Worm (Caenorhabditis elegans) whole organism, L4 larva: ENCODE measurements around the gene C16B8.2.

ENCODE experiments used
- D1046.2 ChIP-seq: fragments of 200-800 bp; sonication (Bioruptor generic); IDR thresholded peaks from 2 replicates; pipeline ENCODE4 v1.3.6; 2022; ENCODE audit warnings: missing genetic modification characterization, missing compliant biosample characterization
- F37D6.2 ChIP-seq: sonication (generic microtip); optimal IDR thresholded peaks from 2 replicates; lab custom pipeline; 2016; ENCODE audit warnings: mild to moderate bottlenecking, missing genetic modification characterization, missing compliant biosample characterization
- F44E2.7 ChIP-seq: fragments of 200-800 bp; sonication (Bioruptor generic); IDR thresholded peaks from 2 replicates; pipeline ENCODE4 v2.1.2; 2022; ENCODE audit warnings: missing genetic modification characterization, missing compliant biosample characterization
- R02D3.7 ChIP-seq: fragments of 150-350 bp; sonication (generic microtip); optimal IDR thresholded peaks from 3 replicates; lab custom pipeline; 2014; ENCODE audit warnings: missing biosample characterization, missing genetic modification characterization
- T20F7.1 ChIP-seq: fragments of 200-800 bp; sonication (Bioruptor generic); optimal IDR thresholded peaks from 2 replicates; lab custom pipeline; 2018; ENCODE audit warnings: mild to moderate bottlenecking, missing genetic modification characterization, missing compliant biosample characterization
- aha-1 ChIP-seq: fragments of 150-350 bp; peaks from one replicate; lab custom pipeline; 2014; ENCODE audit warnings: missing biosample characterization, missing genetic modification characterization
- aly-2 ChIP-seq: sonication (generic microtip); optimal IDR thresholded peaks from 2 replicates; lab custom pipeline; 2018; ENCODE audit warnings: missing biosample characterization, missing genetic modification characterization
- ceh-20 ChIP-seq: fragments of 200-800 bp; sonication (Bioruptor generic); IDR thresholded peaks from 2 replicates; pipeline ENCODE4 v1.3.6; 2022; ENCODE audit warnings: missing genetic modification reagents, missing genetic modification characterization, missing compliant biosample characterization
- ceh-32 ChIP-seq: sonication (generic microtip); optimal IDR thresholded peaks from 2 replicates; lab custom pipeline; 2016; ENCODE audit warnings: mild to moderate bottlenecking, missing genetic modification characterization, missing compliant biosample characterization; ENCODE audit not compliant: poor library complexity
- daf-16 ChIP-seq, 3 experiments: sonication (generic microtip); optimal IDR thresholded peaks; 2 replicates each; lab custom pipeline; 2016 to 2017; ENCODE audit warnings: missing genetic modification characterization in 3 of 3, missing genetic modification reagents in 3 of 3, mild to moderate bottlenecking in 2 of 3, missing compliant biosample characterization in 2 of 3, missing biosample characterization in 1 of 3, moderate library complexity in 1 of 3
- daf-19 ChIP-seq: fragments of 200-800 bp; sonication (Bioruptor generic); conservative IDR thresholded peaks from 2 replicates; pipeline ENCODE4 v1.3.6; 2022; ENCODE audit warnings: missing genetic modification characterization, missing compliant biosample characterization
- dpl-1 ChIP-seq: fragments of 150-350 bp; optimal IDR thresholded peaks from 2 replicates; lab custom pipeline; 2014; ENCODE audit warnings: missing biosample characterization, missing genetic modification reagents, missing genetic modification characterization
- fos-1 ChIP-seq: fragments of 150-350 bp; optimal IDR thresholded peaks from 2 replicates; lab custom pipeline; 2014; ENCODE audit warnings: missing biosample characterization, missing genetic modification characterization
- gei-8 ChIP-seq: fragments of 200-800 bp; sonication (Bioruptor generic); optimal IDR thresholded peaks from 2 replicates; lab custom pipeline; 2018; ENCODE audit warnings: mild to moderate bottlenecking, missing genetic modification characterization, missing compliant biosample characterization
- hlh-30 ChIP-seq: sonication (generic microtip); optimal IDR thresholded peaks from 2 replicates; lab custom pipeline; 2017; ENCODE audit warnings: antibody characterized with exemption, mild to moderate bottlenecking, missing genetic modification characterization, missing compliant biosample characterization; ENCODE audit not compliant: insufficient read depth
- lin-1 ChIP-seq: fragments of 200-800 bp; sonication (Bioruptor generic); IDR thresholded peaks from 2 replicates; pipeline ENCODE4 v1.3.6; 2022; ENCODE audit warnings: missing genetic modification reagents, missing genetic modification characterization, missing compliant biosample characterization
- lin-29 ChIP-seq: fragments of 200-800 bp; sonication (Bioruptor generic); IDR thresholded peaks from 2 replicates; pipeline ENCODE4 v1.3.6; 2022; ENCODE audit warnings: missing genetic modification reagents, missing genetic modification characterization, missing compliant biosample characterization
- lin-38 ChIP-seq: fragments of 200-800 bp; sonication (Bioruptor generic); IDR thresholded peaks from 2 replicates; pipeline ENCODE4 v1.3.6; 2022; ENCODE audit warnings: missing genetic modification reagents, missing genetic modification characterization, missing compliant biosample characterization
- lsy-2 ChIP-seq, 2 experiments: fragments of 150-350 bp in 1 of 2; sonication (generic microtip) in 1 of 2; optimal IDR thresholded peaks; 2 replicates each; lab custom pipeline; 2014 to 2017; ENCODE audit warnings: missing biosample characterization in 2 of 2, missing genetic modification characterization in 2 of 2
- mes-2 ChIP-seq: sonication (generic microtip); optimal IDR thresholded peaks from 2 replicates; lab custom pipeline; 2016; ENCODE audit warnings: missing genotype, mild to moderate bottlenecking, missing genetic modification characterization, missing compliant biosample characterization; ENCODE audit not compliant: poor library complexity, severe bottlenecking
- mxl-3 ChIP-seq: fragments of 200-800 bp; sonication (Bioruptor generic); optimal IDR thresholded peaks from 2 replicates; lab custom pipeline; 2018; ENCODE audit warnings: mild to moderate bottlenecking, missing genetic modification characterization, missing compliant biosample characterization
- nhr-11 ChIP-seq: fragments of 150-350 bp; optimal IDR thresholded peaks from 2 replicates; lab custom pipeline; 2014; ENCODE audit warnings: missing biosample characterization, missing genetic modification characterization
- nhr-48 ChIP-seq: sonication (generic microtip); optimal IDR thresholded peaks from 2 replicates; lab custom pipeline; 2016; ENCODE audit warnings: mild to moderate bottlenecking, missing genetic modification characterization, missing compliant biosample characterization
- nhr-76 ChIP-seq: fragments of 150-350 bp; optimal IDR thresholded peaks from 2 replicates; lab custom pipeline; 2014; ENCODE audit warnings: missing biosample characterization, missing genetic modification characterization
- sdz-12 ChIP-seq: fragments of 200-800 bp; sonication (Bioruptor generic); optimal IDR thresholded peaks from 2 replicates; lab custom pipeline; 2018; ENCODE audit warnings: mild to moderate bottlenecking, missing genetic modification characterization, missing compliant biosample characterization
- spr-1 ChIP-seq: sonication (generic microtip); optimal IDR thresholded peaks from 2 replicates; lab custom pipeline; 2016; ENCODE audit warnings: mild to moderate bottlenecking, missing genetic modification characterization, missing compliant biosample characterization
- tag-97 ChIP-seq: fragments of 200-800 bp; sonication (Bioruptor generic); IDR thresholded peaks from 2 replicates; pipeline ENCODE4 v1.3.6; 2022; ENCODE audit warnings: missing genetic modification characterization, missing compliant biosample characterization
- unc-62 ChIP-seq, 3 experiments: fragments of 150-350 bp in 1 of 3; sonication (generic microtip); optimal IDR thresholded peaks in 2 of 3; peaks in 1 of 3; 1 replicate in 1 of 3; 2 replicates in 2 of 3; lab custom pipeline; 2014 to 2017; ENCODE audit warnings: missing biosample characterization in 3 of 3, missing genetic modification characterization in 3 of 3, missing genetic modification reagents in 3 of 3, missing genotype in 1 of 3
- zip-2 ChIP-seq: fragments of 150-350 bp; optimal IDR thresholded peaks from 2 replicates; lab custom pipeline; 2014; ENCODE audit warnings: missing biosample characterization, missing genetic modification characterization

C16B8.2 gene

DNA sequence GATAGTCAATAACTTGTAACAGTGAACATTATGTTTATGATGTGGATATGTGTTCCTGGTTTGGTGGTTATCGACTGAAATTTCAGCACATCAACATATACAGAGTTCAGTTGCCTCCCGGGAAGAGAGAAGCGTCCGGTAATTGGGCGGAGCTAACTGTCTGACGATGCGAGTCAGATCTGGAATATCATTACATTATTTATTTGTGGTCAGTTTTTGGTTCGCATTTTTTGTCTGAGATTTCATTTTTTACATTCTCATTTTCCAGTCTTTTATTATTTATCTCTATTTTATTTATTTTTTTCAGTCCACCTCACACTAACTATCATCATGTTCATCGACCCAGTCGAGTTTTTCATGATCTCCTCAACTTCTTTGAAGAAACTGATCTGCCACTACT, 40.5 kb downstream of the C16B8.2 start, which contains the start of gene T22B2.1:
T22B2.1 (plus strand) TSS at position 301 of the 400 bp plus-strand sequence.
- TF ChIP-seq nhr-76 (tag; lab: Kevin White, UChicago) (no peak), aha-1 (tag; lab: Kevin White, UChicago) (peak; percentile 74)
- TF ChIP-seq, all 104 proteins: peak for 1

DNA sequence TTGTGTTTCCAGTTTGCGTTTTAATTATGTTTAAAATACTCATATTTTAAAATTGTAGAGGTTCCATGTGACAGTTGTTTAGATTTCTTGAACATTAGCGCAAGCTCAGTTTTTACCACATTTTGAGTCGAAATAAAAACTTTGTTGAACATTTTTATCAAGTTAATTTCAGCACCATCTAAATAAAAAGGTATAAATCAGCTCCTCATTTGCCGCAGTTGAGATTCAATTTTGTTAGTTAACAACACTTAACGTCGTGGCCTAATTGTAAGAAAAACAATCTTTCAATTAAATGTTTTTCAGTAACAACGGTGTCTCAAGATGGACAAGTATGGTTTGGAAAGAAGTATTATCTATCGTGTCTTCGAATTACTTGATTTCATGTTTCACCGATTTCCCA, 45.5 kb downstream of the C16B8.2 start:
- no peak for TF ChIP-seq nhr-48 (tag; lab: Kevin White, UChicago)
- TF ChIP-seq aha-1 (tag; lab: Kevin White, UChicago), result peak; percentile 88
- peak in 1 of 2 experiments; percentile 90 for TF ChIP-seq unc-62 (GFP tag; optimal IDR thresholded peaks at IDR 0.05 in 1 of 2; lab: Kevin White, UChicago)
- no peak for TF ChIP-seq unc-62 (tag; optimal IDR thresholded peaks at IDR 0.05; lab: Kevin White, UChicago)

DNA sequence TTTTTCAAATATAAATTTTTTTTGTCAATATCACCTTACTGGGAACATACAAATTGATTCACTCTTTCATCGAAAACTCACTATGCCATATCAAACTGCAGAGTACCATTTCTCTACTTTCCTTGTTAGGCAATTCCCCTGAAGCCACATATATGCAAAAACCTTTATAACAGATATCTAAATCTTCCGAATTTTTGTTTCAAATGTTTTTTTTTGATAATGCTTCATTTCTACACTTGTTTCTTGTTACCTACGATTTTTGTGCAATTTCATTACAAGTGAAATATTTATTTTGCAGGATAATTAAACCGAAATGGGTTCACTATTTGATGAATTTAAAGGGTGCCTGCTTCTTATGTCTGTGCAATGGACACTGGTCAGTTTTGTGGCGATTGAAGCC, 46.1 kb downstream of the C16B8.2 start, which contains the start of gene T22B2.2:
T22B2.2 (plus strand) TSS at position 301 of the 400 bp plus-strand sequence.
- no peak for TF ChIP-seq F44E2.7
- TF ChIP-seq spr-1 (tag; lab: Kevin White, UChicago), result no peak
- TF ChIP-seq aly-2 (tag; lab: Kevin White, UChicago), result no peak
- no peak for TF ChIP-seq mxl-3
- TF ChIP-seq lin-38, result no peak

DNA sequence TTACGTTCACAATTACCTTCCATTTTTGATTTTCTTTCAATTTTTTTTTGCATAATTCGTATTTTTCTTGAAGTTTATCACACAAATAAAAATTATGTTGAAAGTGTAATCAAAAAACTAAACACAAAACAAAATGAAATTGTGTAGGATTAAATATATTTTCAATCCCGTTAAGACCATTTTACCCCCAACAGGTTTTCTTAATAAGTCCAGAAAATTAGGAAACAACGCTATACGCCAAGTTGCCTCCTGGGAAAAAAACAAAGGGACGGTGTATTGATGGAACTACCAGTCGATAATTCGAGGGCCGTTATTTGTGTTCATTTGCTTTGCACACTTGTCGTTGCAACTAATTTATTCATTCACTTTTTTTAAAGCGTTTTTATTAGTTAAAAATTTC, 46.5 kb downstream of the C16B8.2 start:
- TF ChIP-seq T20F7.1 (GFP tag; lab: Kevin White, UChicago), result no peak
- no peak for TF ChIP-seq gei-8 (GFP tag; lab: Kevin White, UChicago)
- no peak for TF ChIP-seq sdz-12 (GFP tag; lab: Kevin White, UChicago)
- TF ChIP-seq mes-2, result no peak
- TF ChIP-seq aha-1 (tag; lab: Kevin White, UChicago), result peak; percentile 94
- no peak for TF ChIP-seq hlh-30 (tag; lab: Kevin White, UChicago)
- TF ChIP-seq ceh-20 (GFP tag; lab: Robert Waterston, UW), result no peak

DNA sequence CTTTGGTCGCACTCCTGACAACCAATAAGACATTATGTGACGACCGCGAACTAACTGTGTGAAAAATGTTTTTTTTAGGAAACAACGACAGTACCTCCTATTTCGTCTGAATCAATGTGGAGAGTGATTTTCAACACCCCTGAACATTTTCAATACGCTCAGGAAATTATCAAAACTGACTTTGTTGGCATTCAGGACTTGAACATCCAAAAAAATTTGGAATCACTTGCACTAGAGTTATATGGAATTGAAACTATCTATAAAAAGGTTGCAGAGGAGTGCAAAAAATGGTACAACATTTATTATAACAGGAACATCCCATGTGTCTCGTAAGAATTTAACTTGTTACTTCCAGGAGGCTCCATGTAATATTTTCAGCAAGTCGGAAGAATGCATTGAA, 48.0 kb downstream of the C16B8.2 start:
- TF ChIP-seq unc-62 (GFP tag; optimal IDR thresholded peaks at IDR 0.05 in 1 of 2; lab: Kevin White, UChicago) (peak in 1 of 2 experiments; percentile 64), unc-62 (tag; optimal IDR thresholded peaks at IDR 0.05; lab: Kevin White, UChicago) (no peak), daf-16 (GFP tag; optimal IDR thresholded peaks at IDR 0.05; lab: Kevin White, UChicago) (no peak), daf-16 (tag; optimal IDR thresholded peaks at IDR 0.05; lab: Kevin White, UChicago) (no peak), dpl-1 (GFP tag; lab: Kevin White, UChicago) (no peak)

DNA sequence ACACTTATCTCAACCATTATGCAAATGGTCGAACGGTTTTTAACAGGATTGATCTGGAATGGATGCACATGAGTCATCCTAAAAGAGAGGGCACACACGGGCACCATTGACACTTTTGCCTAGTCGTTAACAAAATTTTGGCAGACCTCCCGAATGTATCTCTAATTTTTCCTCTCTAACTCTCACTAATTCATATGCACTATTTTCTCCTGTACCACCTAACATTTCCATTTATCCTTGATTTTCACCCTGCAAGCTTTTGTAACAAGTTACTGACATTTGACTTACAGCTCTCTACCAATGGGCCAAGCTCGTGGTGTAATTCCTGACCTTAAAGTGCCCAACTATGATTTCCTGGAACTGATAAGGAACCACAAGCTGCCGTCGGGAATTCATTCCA, 49.2 kb downstream of the C16B8.2 start, which contains the start of gene T22B2.3:
T22B2.3 (plus strand) TSS at position 301 of the 400 bp plus-strand sequence.
- TF ChIP-seq R02D3.7 (tag; lab: Kevin White, UChicago) (no peak), F37D6.2 (tag; lab: Kevin White, UChicago) (no peak), lsy-2 (tag; optimal IDR thresholded peaks at IDR 0.05; lab: Kevin White, UChicago) (no peak), nhr-11 (tag; lab: Kevin White, UChicago) (no peak), sdz-12 (GFP tag; lab: Kevin White, UChicago) (no peak), zip-2 (no peak), fos-1 (tag; lab: Kevin White, UChicago) (no peak), aly-2 (tag; lab: Kevin White, UChicago) (no peak), D1046.2 (GFP tag; lab: Robert Waterston, UW) (no peak), lin-1 (no peak), ceh-20 (GFP tag; lab: Robert Waterston, UW) (no peak), daf-19 (GFP tag; lab: Robert Waterston, UW) (no peak), nhr-76 (tag; lab: Kevin White, UChicago) (no peak), tag-97 (no peak), unc-62 (GFP tag; optimal IDR thresholded peaks at IDR 0.05 in 1 of 2; lab: Kevin White, UChicago) (no peak), unc-62 (tag; optimal IDR thresholded peaks at IDR 0.05; lab: Kevin White, UChicago) (no peak), lin-29 (GFP tag; lab: Robert Waterston, UW) (no peak), ceh-32 (tag; lab: Kevin White, UChicago) (no peak)
